Worm (Caenorhabditis elegans): ENCODE results near the gene C15F1.1.

DNA sequence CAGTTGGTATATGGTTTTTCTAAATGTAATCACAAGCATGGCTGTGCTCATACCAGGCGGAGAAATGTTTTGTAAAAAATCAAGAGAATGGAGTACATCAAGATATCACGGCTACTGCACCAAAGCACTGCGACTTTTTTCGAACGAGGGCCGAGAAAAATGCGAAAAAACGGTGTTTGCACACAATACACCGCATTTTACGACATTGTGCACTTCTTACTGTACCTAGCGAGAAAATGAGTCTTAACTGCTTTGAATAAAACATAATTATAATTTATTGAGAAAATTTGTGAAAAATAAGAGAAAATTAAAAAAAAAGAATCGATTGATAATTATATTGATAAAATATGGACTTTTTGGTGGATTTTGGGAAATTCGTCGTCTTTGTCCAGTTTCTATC, 14.0 kb upstream of the C15F1.1 start:
- TF ChIP-seq ztf-11 (tag; optimal IDR thresholded peaks at IDR 0.05) (no peak), fkh-10 (GFP tag; optimal IDR thresholded peaks at IDR 0.05) (no peak), ceh-9 (tag; optimal IDR thresholded peaks at IDR 0.05) (no peak), nhr-77 (tag; optimal IDR thresholded peaks at IDR 0.05) (no peak), eor-1 (tag; optimal IDR thresholded peaks at IDR 0.05) (no peak)

All from whole organism, L3 larva.